Worm (Caenorhabditis elegans) whole organism, midembryonic: ENCODE data around the gene hrpk-2.
"Not testable (repeated sequence)": the region's sequence is repeated elsewhere in the genome, so short reads cannot be mapped to it uniquely, and the experiment has no call there.

Source experiments
- T22C8.4 ChIP-seq: fragments of 200-800 bp; sonication (Bioruptor generic); IDR thresholded peaks from 2 replicates; pipeline ENCODE4 v1.3.6; 2022; ENCODE audit warnings: missing genetic modification characterization, missing compliant biosample characterization
- cog-1 ChIP-seq: sonication (generic microtip); optimal IDR thresholded peaks from 2 replicates; lab custom pipeline; 2016; ENCODE audit warnings: missing genetic modification characterization, missing compliant biosample characterization
- flt-1 ChIP-seq: fragments of 200-800 bp; sonication (Bioruptor generic); IDR thresholded peaks from 2 replicates; pipeline ENCODE4 v1.3.6; 2022; ENCODE audit warnings: missing genetic modification characterization, missing compliant biosample characterization
- klf-2 ChIP-seq: fragments of 200-800 bp; sonication (Bioruptor generic); conservative IDR thresholded peaks from 2 replicates; pipeline ENCODE4 v1.3.6; 2022; ENCODE audit warnings: missing genetic modification reagents, missing genetic modification characterization, missing compliant biosample characterization
- med-1 ChIP-seq: sonication (generic microtip); optimal IDR thresholded peaks from 2 replicates; lab custom pipeline; 2017; ENCODE audit warnings: missing genetic modification characterization, mild to moderate bottlenecking, missing compliant biosample characterization, antibody characterized with exemption, missing genetic modification reagents; ENCODE audit not compliant: insufficient read depth
- ref-1 ChIP-seq: fragments of 200-800 bp; sonication (Bioruptor generic); conservative IDR thresholded peaks from 2 replicates; pipeline ENCODE4 v1.3.6; 2022; ENCODE audit warnings: missing genetic modification reagents, missing genetic modification characterization, missing compliant biosample characterization
- tab-1 ChIP-seq: fragments of 200-800 bp; sonication (Bioruptor generic); IDR thresholded peaks from 2 replicates; pipeline ENCODE4 v1.3.6; 2022; ENCODE audit warnings: missing genetic modification characterization, missing compliant biosample characterization
- ztf-23 ChIP-seq: fragments of 200-800 bp; sonication (Bioruptor generic); IDR thresholded peaks from 2 replicates; pipeline ENCODE4 v1.3.6; 2022; ENCODE audit warnings: missing genetic modification reagents, missing genetic modification characterization, missing compliant biosample characterization
- ztf-29 ChIP-seq: fragments of 200-800 bp; sonication (Bioruptor generic); IDR thresholded peaks from 2 replicates; pipeline ENCODE4 v1.3.6; 2022; ENCODE audit warnings: missing genetic modification reagents, missing genetic modification characterization, missing compliant biosample characterization

hrpk-2 gene

DNA sequence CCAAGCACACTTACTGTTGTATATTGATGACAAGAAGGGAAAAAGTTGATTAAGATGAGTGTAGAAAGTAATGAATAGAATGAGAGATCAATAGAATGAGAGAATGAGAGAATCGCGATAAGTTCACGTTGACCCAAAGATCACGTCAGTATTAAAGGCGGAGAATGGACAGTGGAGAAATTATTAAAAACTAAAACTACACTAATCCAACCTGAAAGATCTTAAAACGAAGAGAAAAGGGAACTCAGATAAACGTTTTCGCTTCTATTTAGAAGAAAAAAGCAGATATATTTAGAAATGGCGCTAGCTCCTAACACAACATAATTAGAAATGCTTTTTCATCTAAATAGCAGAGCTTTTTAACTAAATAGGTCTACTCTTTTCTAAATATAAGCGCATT is 33.7 kb upstream of the hrpk-2 start, which contains the start of gene let-754:
TSS of gene let-754 (minus strand) at position 101 of the 400 bp plus-strand sequence.
- TF ChIP-seq T22C8.4 (no peak), ztf-29 (GFP tag; lab: Robert Waterston, UW) (no peak), ztf-23 (GFP tag; lab: Robert Waterston, UW) (no peak), ref-1 (no peak), klf-2 (no peak), med-1 (no peak), tab-1 (GFP tag; lab: Robert Waterston, UW) (no peak), cog-1 (tag; lab: Kevin White, UChicago) (no peak)

DNA sequence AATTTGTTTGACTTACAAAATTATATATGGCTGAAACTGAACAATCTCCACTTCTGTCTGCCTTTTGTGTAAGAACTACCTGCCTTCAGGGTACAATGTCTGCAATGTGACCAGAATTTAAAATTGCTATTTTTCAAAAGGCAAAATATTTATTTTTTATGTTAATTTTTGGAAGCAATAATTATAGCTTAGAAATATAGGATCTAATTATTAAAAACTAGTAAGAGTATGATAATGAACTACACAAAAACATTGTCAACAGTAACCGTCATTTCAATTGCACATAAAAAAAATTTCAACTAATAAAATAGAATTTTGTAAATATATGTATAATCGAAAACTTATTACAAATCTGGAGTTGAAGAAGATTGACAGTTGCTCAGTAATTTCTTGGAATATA is 30.0 kb upstream of the hrpk-2 start, which contains the start of gene C29E4.9:
TSS of gene C29E4.9 (minus strand) at position 101 of the 400 bp plus-strand sequence.
- TF ChIP-seq T22C8.4 (no peak), ztf-23 (GFP tag; lab: Robert Waterston, UW) (no peak)

DNA sequence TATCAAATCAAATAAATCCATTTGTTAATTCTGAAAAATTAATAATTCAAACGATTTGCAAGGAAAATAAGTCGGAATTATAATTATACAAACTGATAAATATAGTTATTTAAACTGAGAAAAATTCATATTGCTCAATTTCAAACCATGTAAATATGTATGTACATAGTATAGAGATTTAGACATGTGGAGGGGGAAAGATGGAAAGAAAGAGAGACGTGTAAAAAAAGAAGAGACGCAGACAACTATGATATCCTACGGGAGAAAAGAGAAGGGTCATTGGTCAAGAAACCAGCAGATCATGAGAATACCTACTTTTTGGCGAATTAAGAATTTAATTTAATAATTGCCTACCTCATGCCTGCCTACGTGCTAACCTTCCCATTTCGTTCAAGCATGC is 28.8 kb upstream of the hrpk-2 start, which contains the start of gene C29E4.11:
TSS of gene C29E4.11 (minus strand) at position 30 of the 400 bp plus-strand sequence.
- no peak for TF ChIP-seq flt-1 (GFP tag; lab: Robert Waterston, UW)
- peak; percentile 24 for TF ChIP-seq cog-1 (tag; lab: Kevin White, UChicago)
- no peak for TF ChIP-seq ztf-23 (GFP tag; lab: Robert Waterston, UW)
- TF ChIP-seq T22C8.4 = no peak
- no peak for TF ChIP-seq klf-2

DNA sequence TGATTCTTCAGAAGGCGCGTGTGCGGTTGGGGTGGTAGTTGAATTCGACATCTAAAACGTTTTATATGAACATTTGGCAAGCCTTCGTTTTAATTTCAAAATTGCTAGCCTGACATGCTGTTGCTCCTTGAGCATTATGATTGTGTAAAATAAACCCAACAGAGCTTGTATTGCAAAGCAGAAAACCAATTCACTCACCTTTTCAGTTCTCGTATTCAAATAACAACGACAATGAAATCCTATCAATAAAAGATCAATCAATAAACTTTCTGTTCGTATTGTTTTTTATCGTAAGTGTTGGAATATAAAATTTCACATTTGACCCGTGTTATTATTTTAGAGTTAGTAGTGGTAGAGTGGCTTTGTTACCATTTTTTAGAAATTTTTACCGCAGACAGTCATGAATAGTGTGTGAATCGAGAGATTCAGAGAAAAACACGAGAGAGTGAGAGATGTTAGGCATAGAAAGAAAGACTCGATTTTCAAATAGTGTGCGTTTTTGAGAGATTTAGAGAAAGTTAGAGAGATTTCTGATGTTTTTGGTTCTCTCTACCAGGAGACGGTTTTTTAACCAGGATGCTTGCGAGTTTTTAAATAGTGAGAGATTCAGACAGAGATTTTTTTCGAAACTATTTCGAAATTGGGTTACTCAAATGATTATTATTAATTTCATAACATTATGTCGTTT is 27.9 kb upstream of the hrpk-2 start, which contains the start of gene F54H12.10:
TSS of gene F54H12.10 (minus strand) at position 51 of the 688 bp plus-strand sequence.
- not testable (repeated sequence) for TF ChIP-seq T22C8.4; klf-2; ztf-29 (GFP tag; lab: Robert Waterston, UW)

DNA sequence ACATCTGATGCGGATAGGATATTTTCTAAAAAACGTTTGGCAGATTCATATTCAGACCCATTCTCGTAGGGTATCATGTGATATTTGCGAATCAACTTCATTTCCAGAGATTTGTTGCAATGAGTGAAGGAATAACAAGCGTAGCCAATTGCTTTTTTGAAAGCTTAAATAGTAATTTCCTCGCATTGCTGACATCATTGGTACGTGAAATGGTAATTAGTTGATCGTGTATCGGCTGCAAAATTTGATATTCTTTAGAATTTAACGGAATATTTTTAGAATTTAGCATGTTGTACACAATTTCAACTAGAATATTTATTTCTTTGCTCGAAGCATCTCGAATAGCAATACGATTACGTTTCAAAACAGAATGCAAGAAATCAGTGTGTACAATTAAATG is 24.3 kb upstream of the hrpk-2 start, which contains the start of gene F54H12.4:
TSS of gene F54H12.4 (minus strand) at position 101 of the 400 bp plus-strand sequence.
- TF ChIP-seq cog-1 (tag; lab: Kevin White, UChicago); ztf-23 (GFP tag; lab: Robert Waterston, UW); flt-1 (GFP tag; lab: Robert Waterston, UW): not testable (repeated sequence)

DNA sequence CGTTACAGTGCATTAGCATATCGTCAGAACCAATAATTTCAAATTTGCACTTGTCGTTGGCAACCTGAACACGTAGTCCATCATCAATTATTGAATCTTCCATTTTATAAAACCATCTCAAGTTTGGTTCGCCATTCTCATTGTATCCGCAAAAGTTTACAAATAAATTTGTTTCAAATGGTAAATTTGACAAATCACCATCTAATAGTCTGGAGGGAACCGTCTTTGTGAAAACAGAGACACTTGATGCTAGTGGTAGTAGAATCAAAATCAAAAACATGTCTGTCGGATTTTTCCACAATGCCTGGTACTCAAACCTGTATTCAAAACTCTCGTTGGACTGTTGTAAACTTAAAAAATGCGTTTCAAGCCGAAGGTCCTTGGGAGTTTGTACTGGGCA is 22.6 kb upstream of the hrpk-2 start, which contains the start of gene F54H12.2:
TSS of gene F54H12.2 (plus strand) at position 301 of the 400 bp plus-strand sequence.
- not testable (repeated sequence) for TF ChIP-seq ztf-29 (GFP tag; lab: Robert Waterston, UW); klf-2; T22C8.4

DNA sequence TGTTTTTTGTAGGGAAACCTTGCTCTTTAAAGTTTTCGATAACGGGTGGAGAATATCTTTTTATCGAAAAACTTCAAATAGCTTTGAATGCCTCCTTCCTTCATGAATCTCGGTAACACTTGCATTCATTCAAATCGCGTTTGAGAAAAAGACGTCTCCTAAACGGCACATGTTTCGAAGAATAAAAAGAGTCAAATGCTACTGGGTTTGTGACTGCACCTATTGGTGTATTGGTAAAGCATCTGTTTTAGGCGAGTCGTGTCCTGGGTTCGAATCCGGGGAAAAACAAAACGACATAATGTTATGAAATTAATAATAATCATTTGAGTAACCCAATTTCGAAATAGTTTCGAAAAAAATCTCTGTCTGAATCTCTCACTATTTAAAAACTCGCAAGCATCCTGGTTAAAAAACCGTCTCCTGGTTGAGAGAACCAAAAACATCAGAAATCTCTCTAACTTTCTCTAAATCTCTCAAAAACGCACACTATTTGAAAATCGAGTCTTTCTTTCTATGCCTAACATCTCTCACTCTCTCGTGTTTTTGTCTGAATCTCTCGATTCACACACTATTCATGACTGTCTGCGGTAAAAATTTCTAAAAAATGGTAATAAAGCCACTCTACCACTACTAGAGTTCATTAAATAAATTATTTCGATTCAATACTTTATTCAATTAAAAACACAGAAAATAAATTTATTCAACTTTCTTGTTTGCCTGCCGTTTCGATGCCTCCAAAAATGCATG is 20.8 kb upstream of the hrpk-2 start:
- 0 out of 2 replicates have a peak, but pooled peaks have one; percentile 53 for TF ChIP-seq flt-1 (GFP tag; lab: Robert Waterston, UW)

DNA sequence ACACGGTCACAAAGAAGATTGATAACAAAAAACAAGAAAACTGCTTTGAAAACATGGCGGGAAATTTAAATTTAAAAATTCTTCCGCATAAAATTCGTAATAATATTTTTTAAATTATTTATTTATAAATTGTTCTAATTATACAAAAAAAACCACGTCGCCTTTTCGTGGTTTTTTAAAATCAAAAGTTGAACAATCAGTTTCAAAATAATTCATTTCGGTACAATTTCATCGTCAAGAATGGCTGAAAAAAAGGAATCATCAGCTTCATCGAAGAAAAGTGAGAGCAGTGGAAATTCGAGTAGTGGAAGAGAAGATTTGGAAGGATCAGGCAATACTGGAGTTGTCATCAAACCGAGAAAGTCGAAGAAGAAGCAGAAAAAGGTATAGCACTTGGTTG is 17.8 kb upstream of the hrpk-2 start, which contains the start of the genes F54H12.8 and F54H12.7:
TSS of gene F54H12.8 (minus strand) at position 101 of the 400 bp plus-strand sequence.
TSS of gene F54H12.7 (plus strand) at position 229 of the 400 bp plus-strand sequence.
- no peak for TF ChIP-seq ref-1

DNA sequence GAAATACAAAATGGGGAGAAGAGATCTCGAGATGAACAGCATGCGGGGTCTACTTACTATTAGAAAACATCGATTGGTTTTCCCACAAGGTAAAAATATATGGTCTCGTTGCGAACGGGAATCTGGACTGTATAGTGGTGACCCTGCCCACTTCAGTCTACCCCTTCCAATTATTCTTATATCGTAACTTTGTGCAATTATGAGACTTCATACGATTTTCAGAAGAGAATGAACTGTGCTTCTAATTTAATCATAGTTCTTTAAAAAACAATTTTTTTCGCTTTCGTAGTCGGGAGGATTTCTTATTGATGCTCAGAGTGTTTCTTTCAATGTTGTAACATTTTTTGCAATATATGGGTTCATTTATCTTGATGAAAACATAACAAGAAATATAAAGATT is 14.9 kb upstream of the hrpk-2 start, which contains the start of gene F54H12.5:
TSS of gene F54H12.5 (minus strand) at position 101 of the 400 bp plus-strand sequence.
- no peak for TF ChIP-seq T22C8.4
- no peak for TF ChIP-seq klf-2
- TF ChIP-seq ztf-23 (GFP tag; lab: Robert Waterston, UW) = no peak
- no peak for TF ChIP-seq med-1
- no peak for TF ChIP-seq ztf-29 (GFP tag; lab: Robert Waterston, UW)
- no peak for TF ChIP-seq flt-1 (GFP tag; lab: Robert Waterston, UW)
- no peak for TF ChIP-seq ref-1
- no peak for TF ChIP-seq tab-1 (GFP tag; lab: Robert Waterston, UW)
- TF ChIP-seq cog-1 (tag; lab: Kevin White, UChicago) = no peak

DNA sequence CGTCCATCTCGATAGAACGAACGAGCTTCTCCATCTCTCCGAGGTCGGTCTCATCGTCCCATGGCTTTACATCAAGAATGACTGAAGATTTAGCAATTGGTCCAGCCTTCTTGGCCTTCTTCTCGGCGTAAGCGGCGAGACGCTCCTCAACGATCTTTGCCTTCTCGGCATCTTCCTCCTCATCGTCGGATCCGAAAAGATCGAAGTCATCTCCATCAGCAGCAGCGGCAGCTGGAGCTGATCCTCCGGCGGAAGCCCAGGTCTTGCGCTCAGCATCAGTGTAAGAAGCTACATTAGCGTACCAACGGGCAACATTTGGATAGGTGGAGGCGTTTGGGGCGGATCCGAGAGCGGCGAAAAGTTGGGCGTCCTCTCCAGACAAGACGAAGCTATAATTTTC is 14.2 kb upstream of the hrpk-2 start:
- TF ChIP-seq tab-1 (GFP tag; lab: Robert Waterston, UW) (no peak), med-1 (no peak), flt-1 (GFP tag; lab: Robert Waterston, UW) (no peak)

DNA sequence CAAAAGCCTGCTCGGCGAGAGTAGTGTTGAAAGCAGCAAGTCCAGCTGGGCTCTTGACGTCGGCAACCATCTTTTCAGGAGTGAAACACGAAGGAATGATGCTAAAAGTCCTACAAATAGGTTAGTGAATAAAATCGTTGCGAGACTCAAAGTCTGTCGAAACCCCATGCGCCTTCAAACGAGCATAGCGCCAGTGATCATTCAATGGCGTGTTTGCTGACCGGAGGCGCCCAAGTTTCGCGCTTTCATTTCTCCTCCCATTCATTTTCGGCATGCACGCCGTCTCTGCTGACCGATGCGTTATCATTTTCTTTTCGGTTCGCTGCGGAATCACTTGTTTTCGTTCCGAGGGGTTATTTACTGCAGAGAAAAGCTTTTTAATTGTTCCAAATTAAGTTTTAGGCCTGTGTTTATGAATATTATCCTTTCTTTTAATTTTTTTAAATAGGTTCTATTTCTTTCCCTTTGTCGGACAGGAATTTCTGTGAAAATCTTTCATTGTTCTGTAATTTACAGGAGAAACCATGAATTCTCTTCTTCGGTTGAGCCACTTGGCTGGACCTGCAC is 13.6 kb upstream of the hrpk-2 start, which contains the start of the genes eef-1B.1 and aco-2:
TSS of gene eef-1B.1 (minus strand) at position 186 of the 567 bp plus-strand sequence.
TSS of gene aco-2 (plus strand) at position 517 of the 567 bp plus-strand sequence.
- peak; percentile 1 for TF ChIP-seq cog-1 (tag; lab: Kevin White, UChicago)
- TF ChIP-seq klf-2 = no peak
